Worm (Caenorhabditis elegans) whole organism, early embryonic: Measurements from ENCODE around the gene hot-7.

Experiments used
- ama-1 ChIP-seq: fragments of 150-350 bp; optimal IDR thresholded peaks from 2 replicates; lab custom pipeline; 2014
- flt-1 ChIP-seq: fragments of 200-800 bp; sonication (Bioruptor generic); IDR thresholded peaks from 2 replicates; pipeline ENCODE4 v1.3.6; 2022; ENCODE audit warnings: missing genetic modification characterization, missing compliant biosample characterization

DNA sequence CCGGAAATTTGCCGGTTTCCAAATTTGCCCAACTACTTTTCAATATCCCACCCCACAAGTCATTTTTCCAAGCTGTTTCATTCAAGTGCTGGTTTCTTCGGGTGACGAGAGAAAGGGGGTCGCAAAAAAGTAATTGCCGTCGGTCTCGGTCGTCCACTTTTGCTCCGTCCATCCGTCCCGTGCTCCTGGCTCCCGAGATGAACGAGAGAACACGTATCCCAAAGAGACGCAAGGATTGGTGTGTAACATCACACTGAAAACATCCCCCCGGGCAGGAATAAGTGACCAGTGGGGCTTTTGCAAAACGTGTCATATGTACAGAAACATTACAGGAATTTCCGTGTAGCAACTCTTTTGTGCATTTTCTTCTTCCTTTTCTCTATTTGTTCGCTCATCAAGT lies 34.6 kb upstream of the hot-7 start:
- no peak for TF ChIP-seq flt-1 (GFP tag; lab: Robert Waterston, UW)
- TF ChIP-seq ama-1 (lab: Kevin White, UChicago), result no peak
